Worm (Caenorhabditis elegans): ENCODE measurements around the gene dsh-1.

DNA sequence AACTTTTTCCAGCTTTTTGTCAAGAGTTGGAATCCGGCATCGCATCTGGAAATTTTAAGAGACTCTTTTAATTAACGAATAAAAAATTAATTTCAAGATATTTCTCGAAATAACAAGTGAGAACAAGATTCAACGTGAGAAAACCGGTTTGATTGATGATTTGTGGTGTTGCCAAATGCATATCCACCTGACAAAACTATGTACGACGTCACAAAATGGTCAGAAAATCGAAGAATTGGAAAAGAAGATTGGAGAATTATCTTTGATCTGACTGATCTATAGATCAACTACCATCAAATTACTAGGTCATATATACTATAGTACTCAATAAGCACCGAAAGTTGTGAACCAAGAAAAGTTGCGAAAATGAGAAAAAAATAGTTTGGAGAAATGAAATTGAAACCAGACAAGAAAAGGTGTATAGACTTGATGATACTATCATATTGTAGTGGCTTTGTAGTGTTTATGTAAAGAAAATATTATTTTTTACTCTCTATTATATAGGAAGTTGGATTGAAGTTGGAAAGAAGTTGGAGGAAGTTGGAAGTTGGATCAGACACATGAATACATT is 21.7 kb upstream of the dsh-1 start, which contains the start of gene ptr-6:
- TF ChIP-seq ztf-11 (tag; optimal IDR thresholded peaks at IDR 0.05) (no peak), ces-1 (GFP tag; optimal IDR thresholded peaks at IDR 0.05) (no peak), M03D4.4 (tag; optimal IDR thresholded peaks at IDR 0.05) (no peak), mab-5 (tag; optimal IDR thresholded peaks at IDR 0.05) (no peak), flh-1 (GFP tag; optimal IDR thresholded peaks at IDR 0.05) (no peak), unc-62 (GFP tag; optimal IDR thresholded peaks at IDR 0.05) (no peak), nhr-28 (tag; optimal IDR thresholded peaks at IDR 0.05) (no peak), pha-4 (tag; optimal IDR thresholded peaks at IDR 0.05) (no peak), nhr-2 (tag; optimal IDR thresholded peaks at IDR 0.05) (no peak), tbx-8 (GFP tag; optimal IDR thresholded peaks at IDR 0.05) (no peak), hlh-1 (tag; optimal IDR thresholded peaks at IDR 0.05) (no peak), lsy-2 (tag; optimal IDR thresholded peaks at IDR 0.05) (no peak), lin-13 (tag; optimal IDR thresholded peaks at IDR 0.05) (no peak), unc-39 (tag; optimal IDR thresholded peaks at IDR 0.05) (no peak)
